Worm (Caenorhabditis elegans): ENCODE results near the gene C55A6.4.

Gene C55A6.4

DNA sequence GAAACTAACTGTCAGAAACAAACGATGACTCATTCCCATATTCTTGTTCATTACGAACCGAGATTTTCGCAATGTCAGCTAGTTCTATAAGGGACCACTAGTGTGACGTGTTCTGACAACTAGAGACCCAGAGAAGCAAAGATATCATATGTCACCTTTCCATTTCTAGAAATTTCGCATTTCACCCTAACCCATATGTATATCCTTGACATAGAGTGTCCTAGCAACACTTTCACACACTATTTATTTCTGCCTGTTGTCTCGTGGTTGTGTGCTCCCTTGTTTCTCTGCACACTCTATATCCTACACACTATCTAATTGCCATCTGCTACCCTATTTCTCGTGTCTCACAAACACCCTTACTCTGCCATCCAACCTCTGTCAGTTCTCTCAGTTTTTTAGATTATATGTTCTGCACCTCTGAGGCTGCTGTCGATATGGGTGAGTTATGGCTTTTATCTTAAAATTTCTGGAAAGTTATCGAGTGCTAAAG is 31.3 kb upstream of the C55A6.4 start, which contains the start of the genes F38B7.17 and F38B7.3:
TSS of gene F38B7.17 (minus strand) at position 51 of the 493 bp plus-strand sequence.
TSS of gene F38B7.3 (plus strand) at position 194 of the 493 bp plus-strand sequence.
- TF ChIP-seq unc-62 (GFP tag; optimal IDR thresholded peaks at IDR 0.05 in 1 of 2) (peak in 1 of 2 experiments; percentile 52), unc-62 (tag; optimal IDR thresholded peaks at IDR 0.05) (no peak), spr-3 (GFP tag; optimal IDR thresholded peaks at IDR 0.05) (no peak), aha-1 (tag) (no peak), ceh-82 (tag; optimal IDR thresholded peaks at IDR 0.05) (no peak), snpc-1.2 (GFP tag; IDR thresholded peaks at IDR 0.05) (no peak), lin-39 (tag; optimal IDR thresholded peaks at IDR 0.05) (no peak), R02D3.7 (tag; optimal IDR thresholded peaks at IDR 0.05) (no peak), egl-27 (tag; optimal IDR thresholded peaks at IDR 0.05) (no peak), daf-12 (tag; optimal IDR thresholded peaks at IDR 0.05) (no peak), mxl-3 (GFP tag; optimal IDR thresholded peaks at IDR 0.05) (peak; percentile 63), nhr-41 (GFP tag; IDR thresholded peaks at IDR 0.05) (no peak), zfp-2 (tag; optimal IDR thresholded peaks at IDR 0.05) (no peak), duxl-1 (tag; optimal IDR thresholded peaks at IDR 0.05; ENCODE audit: poor library complexity) (no peak), lsy-2 (tag; optimal IDR thresholded peaks at IDR 0.05) (peak in 1 of 2 experiments; percentile 61), F44E2.7 (GFP tag; IDR thresholded peaks at IDR 0.05) (no peak), nhr-10 (tag; optimal IDR thresholded peaks at IDR 0.05) (no peak), attf-4 (tag; optimal IDR thresholded peaks at IDR 0.05) (no peak), tra-1 (GFP tag; IDR thresholded peaks at IDR 0.05) (no peak), dve-1 (tag; optimal IDR thresholded peaks at IDR 0.05; ENCODE audit: insufficient read depth) (peak; percentile 83), hmg-1.1 (GFP tag; IDR thresholded peaks at IDR 0.05) (peak; percentile 41; the same call in 1 of the 2 replicates), arid-1 (GFP tag; conservative IDR thresholded peaks at IDR 0.05) (no peak), lir-3 (tag; optimal IDR thresholded peaks at IDR 0.05) (no peak), madf-5 (GFP tag; IDR thresholded peaks at IDR 0.05) (no peak), nhr-25 (tag; optimal IDR thresholded peaks at IDR 0.05; ENCODE audit: borderline replicate concordance, insufficient read depth) (peak; percentile 63), mdt-29 (GFP tag; IDR thresholded peaks at IDR 0.05) (no peak), set-16 (GFP tag; IDR thresholded peaks at IDR 0.05) (no peak), egl-43 (GFP tag; IDR thresholded peaks at IDR 0.05) (no peak), ceh-32 (tag; optimal IDR thresholded peaks at IDR 0.05; ENCODE audit: poor library complexity) (no peak), lin-29 (GFP tag; IDR thresholded peaks at IDR 0.05) (no peak), daf-19 (GFP tag; conservative IDR thresholded peaks at IDR 0.05) (no peak), saeg-2 (GFP tag; IDR thresholded peaks at IDR 0.05) (no peak), pqm-1 (tag; optimal IDR thresholded peaks at IDR 0.05) (peak; percentile 66), F10B5.3 (tag; optimal IDR thresholded peaks at IDR 0.05) (no peak), cey-2 (tag; optimal IDR thresholded peaks at IDR 0.05; ENCODE audit: borderline replicate concordance, insufficient read depth) (no peak), nhr-76 (tag; optimal IDR thresholded peaks at IDR 0.05) (no peak), lim-7 (GFP tag; IDR thresholded peaks at IDR 0.05) (no peak), dmd-8 (GFP tag; IDR thresholded peaks at IDR 0.05) (no peak), F37D6.2 (tag; optimal IDR thresholded peaks at IDR 0.05) (no peak), ceh-62 (tag; optimal IDR thresholded peaks at IDR 0.05) (no peak), hlh-11 (tag; optimal IDR thresholded peaks at IDR 0.05) (peak; percentile 85), daf-8 (GFP tag; IDR thresholded peaks at IDR 0.05) (no peak), madf-9 (GFP tag; conservative IDR thresholded peaks at IDR 0.05) (no peak), ceh-20 (GFP tag; IDR thresholded peaks at IDR 0.05) (no peak), ceh-44 (GFP tag; IDR thresholded peaks at IDR 0.05) (no peak), nhr-237 (tag; optimal IDR thresholded peaks at IDR 0.05) (no peak), zfp-3 (GFP tag; conservative IDR thresholded peaks at IDR 0.05) (no peak), pha-4 (GFP tag; IDR thresholded peaks at IDR 0.05) (no peak), pha-4 (tag; optimal IDR thresholded peaks at IDR 0.05) (no peak), rbr-2 (tag; optimal IDR thresholded peaks at IDR 0.05) (peak; percentile 61), ztf-11 (tag; optimal IDR thresholded peaks at IDR 0.05) (no peak), D1046.2 (GFP tag; IDR thresholded peaks at IDR 0.05) (no peak)

All from whole organism, L4 larva.